Fruit fly (Drosophila melanogaster): ENCODE measurements around the gene Tim17a2.

DNA sequence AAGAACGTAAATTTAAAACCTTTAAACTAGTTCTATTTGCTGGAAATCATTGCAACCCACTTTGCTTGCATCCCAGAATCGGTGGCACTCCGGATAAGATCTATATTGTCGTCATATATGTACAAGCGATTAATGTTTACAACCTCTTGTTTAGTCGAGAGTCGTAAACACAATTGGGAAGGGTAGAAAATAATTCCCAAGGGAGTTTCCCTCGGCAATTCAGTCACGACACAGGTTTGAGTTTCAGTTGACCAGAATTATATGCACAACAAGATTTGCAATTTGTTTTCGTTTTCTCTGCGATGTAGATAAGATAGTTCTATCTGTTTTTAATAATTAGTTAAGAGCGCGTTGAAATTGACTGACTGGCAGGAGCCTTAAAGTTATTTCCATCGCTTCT, 17.9 kb upstream of the Tim17a2 start:
- no peak for TF ChIP-seq psq (optimal IDR thresholded peaks at IDR 0.05)
- TF ChIP-seq pan (optimal IDR thresholded peaks at IDR 0.05) = no peak
- no peak for TF ChIP-seq CG8478 (optimal IDR thresholded peaks at IDR 0.05)

Measured in whole organism.